Fruit fly (Drosophila melanogaster): ENCODE data around the gene Prestin.

Gene Prestin

dm6 chr3L:17937315-17937714 is 29.7 kb upstream of the Prestin start (continued):
- TF ChIP-seq Blimp-1 (GFP tag; optimal IDR thresholded peaks at IDR 0.05) (peak; percentile 100), ems (GFP tag; optimal IDR thresholded peaks at IDR 0.05) (no peak), Ravus (GFP tag; IDR thresholded peaks at IDR 0.05) (no peak), D19A (tag; optimal IDR thresholded peaks at IDR 0.05) (peak; percentile 26), insv (GFP tag; optimal IDR thresholded peaks at IDR 0.05) (no peak), CG10979 (tag; optimal IDR thresholded peaks at IDR 0.05) (peak; percentile 49), kni (GFP tag; optimal IDR thresholded peaks at IDR 0.05) (peak; percentile 81), Nf-YA (GFP tag; IDR thresholded peaks at IDR 0.05) (no peak), HHEX (GFP tag; optimal IDR thresholded peaks at IDR 0.05) (no peak), sim (GFP tag; IDR thresholded peaks at IDR 0.05) (peak; percentile 79), psq (GFP tag; optimal IDR thresholded peaks at IDR 0.05) (no peak), CG2129 (GFP tag; IDR thresholded peaks at IDR 0.05; ENCODE audit: partially characterized antibody) (no peak), Hsf (GFP tag; optimal IDR thresholded peaks at IDR 0.05) (no peak), Elba2 (GFP tag; optimal IDR thresholded peaks at IDR 0.05) (no peak), CG6254 (GFP tag; optimal IDR thresholded peaks at IDR 0.05) (peak; percentile 69), CG8388 (GFP tag; optimal IDR thresholded peaks at IDR 0.05) (peak; percentile 42), B-H1 (GFP tag; IDR thresholded peaks at IDR 0.05) (no peak), nerfin-2 (GFP tag; IDR thresholded peaks at IDR 0.05; ENCODE audit: partially characterized antibody) (no peak), unpg (GFP tag; optimal IDR thresholded peaks at IDR 0.05) (peak; percentile 37), Ada2b (GFP tag; IDR thresholded peaks at IDR 0.05) (no peak), Eip74EF (GFP tag; optimal IDR thresholded peaks at IDR 0.05) (peak in 1 of 2 experiments; percentile 8), D (optimal IDR thresholded peaks at IDR 0.05) (no peak), D (GFP tag; optimal IDR thresholded peaks at IDR 0.05) (peak; percentile 0), lab (GFP tag; optimal IDR thresholded peaks at IDR 0.05) (no peak), so (GFP tag; IDR thresholded peaks at IDR 0.05) (no peak), CG6683 (GFP tag; optimal IDR thresholded peaks at IDR 0.05) (no peak), ewg (GFP tag; optimal IDR thresholded peaks at IDR 0.05) (peak; percentile 27), CG17361 (GFP tag; IDR thresholded peaks at IDR 0.05) (peak; percentile 59; the same call in 2 of the 3 replicates), ftz-f1 (GFP tag; optimal IDR thresholded peaks at IDR 0.05) (no peak), Dbx (GFP tag; IDR thresholded peaks at IDR 0.05) (no peak), CG3726 (GFP tag; IDR thresholded peaks at IDR 0.05) (no peak), CG2712 (tag; optimal IDR thresholded peaks at IDR 0.05) (peak; percentile 41), CG33557 (GFP tag; optimal IDR thresholded peaks at IDR 0.05) (peak; percentile 92), Bdp1 (GFP tag; optimal IDR thresholded peaks at IDR 0.05) (no peak), NFAT (GFP tag; IDR thresholded peaks at IDR 0.05) (no peak), p53 (GFP tag; optimal IDR thresholded peaks at IDR 0.05) (no peak), CG7745 (tag; optimal IDR thresholded peaks at IDR 0.05) (peak; percentile 39), run (tag; optimal IDR thresholded peaks at IDR 0.05) (no peak), Hand (GFP tag; optimal IDR thresholded peaks at IDR 0.05) (no peak), CG14441 (GFP tag; IDR thresholded peaks at IDR 0.05) (no peak), fd64A (GFP tag; optimal IDR thresholded peaks at IDR 0.05) (peak; percentile 46), CG13894 (tag; optimal IDR thresholded peaks at IDR 0.05) (no peak), NC2α (GFP tag; optimal IDR thresholded peaks at IDR 0.05) (no peak), mld (GFP tag; IDR thresholded peaks at IDR 0.05; ENCODE audit: partially characterized antibody) (no peak), MTF-1 (GFP tag; optimal IDR thresholded peaks at IDR 0.05; ENCODE audit: borderline replicate concordance) (peak; percentile 44), CG10431 (GFP tag; optimal IDR thresholded peaks at IDR 0.05) (peak; percentile 87), oc (tag; optimal IDR thresholded peaks at IDR 0.05) (peak; percentile 59), CG9797 (GFP tag; optimal IDR thresholded peaks at IDR 0.05) (no peak), CG10267 (tag; optimal IDR thresholded peaks at IDR 0.05) (peak; percentile 13), CG32772 (GFP tag; IDR thresholded peaks at IDR 0.05) (no peak)
